Fruit fly (Drosophila melanogaster) whole organism, pupa: Measurements from ENCODE around the gene SPE.
A peak's percentile ranks its signal among the peaks of the same experiment; 100 is the strongest.

Experiments used
- CG10348 ChIP-seq: fragments of 200-800 bp; sonication (Bioruptor generic); IDR thresholded peaks from 2 replicates; pipeline ENCODE4 v1.3.6; 2022; ENCODE audit warnings: missing biosample characterization, missing genetic modification characterization
- CG12605 ChIP-seq: fragments of 200-800 bp; sonication (Bioruptor generic); IDR thresholded peaks from 2 replicates; pipeline ENCODE4 v1.3.6; 2022; ENCODE audit warnings: missing biosample characterization, missing genetic modification characterization
- CG13204 ChIP-seq: fragments of 200-800 bp; sonication (Bioruptor generic); optimal IDR thresholded peaks from 2 replicates; lab custom pipeline; 2018; ENCODE audit warnings: missing biosample characterization, mild to moderate bottlenecking, missing genetic modification characterization, moderate library complexity
- CG14655 ChIP-seq: fragments of 200-800 bp; sonication (Bioruptor generic); optimal IDR thresholded peaks from 3 replicates; lab custom pipeline; 2017; ENCODE audit warnings: mild to moderate bottlenecking, missing biosample characterization, missing genetic modification reagents, missing genetic modification characterization
- CG15710 ChIP-seq: fragments of 200-800 bp; sonication (Bioruptor generic); optimal IDR thresholded peaks from 2 replicates; lab custom pipeline; 2018; ENCODE audit warnings: missing biosample characterization, mild to moderate bottlenecking, missing genetic modification characterization, moderate library complexity
- CG17806 ChIP-seq: fragments of 200-800 bp; sonication (Bioruptor generic); optimal IDR thresholded peaks from 2 replicates; lab custom pipeline; 2018; ENCODE audit warnings: missing biosample characterization, mild to moderate bottlenecking, missing genetic modification characterization, moderate library complexity
- CG32121 ChIP-seq: fragments of 200-800 bp; sonication (Bioruptor generic); IDR thresholded peaks from 2 replicates; pipeline ENCODE4 v1.3.6; 2022; ENCODE audit warnings: missing biosample characterization, missing genetic modification characterization
- CG34367 ChIP-seq: fragments of 200-800 bp; sonication (Bioruptor generic); optimal IDR thresholded peaks from 2 replicates; lab custom pipeline; 2018; ENCODE audit warnings: missing biosample characterization, mild to moderate bottlenecking, missing genetic modification characterization
- CG4496 ChIP-seq: fragments of 200-800 bp; sonication (Bioruptor generic); IDR thresholded peaks from 3 replicates; pipeline ENCODE4 v1.3.6; 2022; ENCODE audit warnings: missing biosample characterization, missing genetic modification characterization
- CG8159 ChIP-seq: fragments of 200-800 bp; sonication (Bioruptor generic); optimal IDR thresholded peaks from 3 replicates; lab custom pipeline; 2018; ENCODE audit warnings: missing biosample characterization, mild to moderate bottlenecking, missing genetic modification characterization, moderate library complexity
- CG8301 ChIP-seq: fragments of 200-800 bp; sonication (Bioruptor generic); optimal IDR thresholded peaks from 2 replicates; lab custom pipeline; 2018; ENCODE audit warnings: missing biosample characterization, mild to moderate bottlenecking, missing genetic modification characterization
- CG9948 ChIP-seq: fragments of 200-800 bp; sonication (Bioruptor generic); optimal IDR thresholded peaks from 2 replicates; lab custom pipeline; 2018; ENCODE audit warnings: missing biosample characterization, mild to moderate bottlenecking, missing genetic modification characterization, moderate library complexity
- D1 ChIP-seq: fragments of 200-800 bp; sonication (Bioruptor generic); optimal IDR thresholded peaks from 2 replicates; lab custom pipeline; 2018; ENCODE audit warnings: missing biosample characterization, mild to moderate bottlenecking, missing genetic modification characterization, moderate library complexity
- EcR ChIP-seq: fragments of 200-800 bp; sonication (Bioruptor generic); optimal IDR thresholded peaks from 3 replicates; lab custom pipeline; 2019; ENCODE audit warnings: missing biosample characterization, missing genetic modification characterization, mild to moderate bottlenecking, moderate library complexity, missing genetic modification reagents
- Ets98B ChIP-seq: fragments of 200-800 bp; sonication (Bioruptor generic); IDR thresholded peaks from 2 replicates; pipeline ENCODE4 v1.3.6; 2022; ENCODE audit warnings: missing biosample characterization, missing genetic modification characterization
- Pif1A ChIP-seq: fragments of 200-800 bp; sonication (Bioruptor generic); optimal IDR thresholded peaks from 3 replicates; lab custom pipeline; 2016; ENCODE audit warnings: missing biosample characterization, missing genetic modification characterization
- Pif1B ChIP-seq: fragments of 200-800 bp; sonication (Bioruptor generic); optimal IDR thresholded peaks from 3 replicates; lab custom pipeline; 2016; ENCODE audit warnings: missing biosample characterization, missing genetic modification characterization
- Snoo ChIP-seq: fragments of 200-800 bp; sonication (Bioruptor generic); optimal IDR thresholded peaks from 3 replicates; lab custom pipeline; 2017; ENCODE audit warnings: missing biosample characterization, mild to moderate bottlenecking, missing genetic modification characterization, inconsistent platforms
- fd96Ca ChIP-seq: fragments of 200-800 bp; sonication (Bioruptor generic); IDR thresholded peaks from 3 replicates; pipeline ENCODE4 v1.3.6; 2022; ENCODE audit warnings: missing biosample characterization, missing genetic modification characterization
- gl ChIP-seq: fragments of 200-800 bp; sonication (Bioruptor generic); optimal IDR thresholded peaks from 2 replicates; lab custom pipeline; 2018; ENCODE audit warnings: missing biosample characterization, mild to moderate bottlenecking, missing genetic modification characterization
- rn ChIP-seq: fragments of 200-800 bp; sonication (Bioruptor generic); IDR thresholded peaks from 2 replicates; pipeline ENCODE4 v1.3.6; 2022; ENCODE audit warnings: missing biosample characterization, missing genetic modification characterization

SPE gene

DNA sequence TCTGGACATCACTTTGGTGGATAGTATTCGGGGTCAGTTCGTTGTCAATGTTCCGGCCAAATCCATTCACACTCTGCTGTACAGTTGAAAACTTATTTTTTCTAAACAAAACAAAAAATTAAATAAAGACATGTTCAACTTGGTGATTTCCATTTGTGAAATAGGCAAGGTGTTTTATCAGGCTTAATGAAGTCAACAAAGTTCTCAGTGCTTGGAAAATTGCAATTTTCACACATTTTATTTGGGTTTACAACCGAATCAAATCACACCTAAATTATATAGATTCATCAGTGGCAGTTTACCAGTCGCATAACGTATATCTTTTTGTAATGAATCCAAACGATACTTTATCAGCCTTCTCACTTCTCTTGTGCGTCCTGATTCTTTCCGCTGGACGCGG is 16.4 kb downstream of the SPE start, which contains the start of gene Qsox4:
TSS of gene Qsox4 (plus strand) at position 301 of the 400 bp plus-strand sequence.
- TF ChIP-seq Pif1A (GFP tag; lab: Kevin White, UChicago) (no peak), CG14655 (GFP tag; lab: Kevin White, UChicago) (no peak), CG8301 (tag; lab: Kevin White, UChicago) (no peak), Pif1B (GFP tag; lab: Kevin White, UChicago) (no peak)

- TF ChIP-seq CG32121 (GFP tag; lab: Robert Waterston, UW), result no peak
- TF ChIP-seq CG13204 (GFP tag; lab: Kevin White, UChicago), result no peak
- no peak for TF ChIP-seq Snoo (tag; lab: Kevin White, UChicago)
- TF ChIP-seq CG10348, result no peak
- TF ChIP-seq CG8159 (tag; lab: Kevin White, UChicago), result no peak
These were observed 18.5 kb downstream of the SPE start, which contains the start of gene Gba1b for dm6 chr3R:23704383-23705033. Gba1b (plus strand) TSS chr3R:23704804.

DNA sequence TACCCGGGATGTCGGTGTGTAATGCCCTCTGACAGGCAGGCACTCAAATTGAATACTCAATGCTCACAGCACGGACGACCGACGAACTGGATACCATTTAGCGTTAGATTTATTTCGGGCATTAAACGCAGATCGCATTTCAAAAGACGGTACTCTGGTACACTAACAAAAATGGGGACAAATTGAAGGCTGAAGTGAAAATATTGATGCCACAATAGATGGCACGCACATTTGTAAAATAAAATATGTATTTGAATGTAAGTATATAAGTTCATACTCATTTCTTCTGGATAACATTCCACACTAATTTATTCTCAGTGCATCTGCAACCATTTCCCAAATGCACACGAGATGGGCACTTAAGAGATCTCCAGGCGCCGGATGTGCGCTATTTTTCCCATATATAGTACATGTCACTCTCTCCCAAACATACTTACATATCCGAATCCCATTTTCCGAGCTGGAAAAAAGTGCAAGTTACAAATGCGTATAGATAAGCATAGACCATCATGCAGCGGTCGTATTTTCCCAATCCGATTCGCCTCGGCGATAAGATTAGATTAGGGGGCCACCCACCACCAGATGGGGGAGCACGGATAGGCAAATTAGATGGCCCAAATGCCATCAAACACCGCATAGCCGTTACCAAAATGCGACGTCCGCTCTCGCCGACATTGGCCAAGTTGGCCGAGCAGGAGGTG is 23.6 kb downstream of the SPE start, which contains the start of gene CG10301:
TSS of gene CG10301 (plus strand) at position 651 of the 701 bp plus-strand sequence.
- TF ChIP-seq Pif1B (GFP tag; lab: Kevin White, UChicago) (no peak), Ets98B (no peak), CG9948 (no peak), EcR (no peak), CG8301 (tag; lab: Kevin White, UChicago) (no peak), CG14655 (GFP tag; lab: Kevin White, UChicago) (no peak), CG15710 (no peak), CG8159 (tag; lab: Kevin White, UChicago) (no peak), CG34367 (tag; lab: Kevin White, UChicago) (no peak), Pif1A (GFP tag; lab: Kevin White, UChicago) (no peak), CG32121 (GFP tag; lab: Robert Waterston, UW) (no peak)

dm6 chr3R:23711195-23711594 is 25.1 kb downstream of the SPE start, which contains the start of gene CG10300:
CG10300 (plus strand) TSS chr3R:23711527.
- TF ChIP-seq CG17806 (tag; lab: Kevin White, UChicago) (no peak), CG12605 (GFP tag; lab: Robert Waterston, UW) (no peak), CG4496 (GFP tag; lab: Robert Waterston, UW) (no peak), D1 (tag; lab: Kevin White, UChicago) (no peak), CG15710 (no peak), CG13204 (GFP tag; lab: Kevin White, UChicago) (no peak), Ets98B (no peak), gl (tag; lab: Kevin White, UChicago) (no peak), CG8159 (tag; lab: Kevin White, UChicago) (no peak), rn (GFP tag; lab: Robert Waterston, UW) (no peak), fd96Ca (GFP tag; lab: Robert Waterston, UW) (no peak), Snoo (tag; lab: Kevin White, UChicago) (no peak), CG9948 (no peak)

DNA sequence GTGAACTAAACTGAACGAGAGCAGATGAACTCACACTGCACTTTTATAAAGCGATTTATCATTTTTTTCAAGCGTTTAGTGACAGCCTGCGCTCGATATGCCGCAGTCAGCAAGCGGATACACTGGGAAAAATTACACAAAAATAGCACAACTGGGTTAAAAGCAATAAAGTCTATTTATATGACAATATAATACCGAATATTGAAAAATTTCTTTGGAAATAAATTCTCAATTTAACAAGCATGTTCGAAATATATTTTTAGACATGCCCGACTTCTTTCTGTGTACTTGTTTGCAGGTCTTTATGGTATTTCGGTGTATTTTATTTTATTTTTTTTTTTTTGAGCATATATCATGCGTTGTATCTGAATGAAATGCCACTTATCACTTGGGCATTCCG is 27.8 kb downstream of the SPE start:
- TF ChIP-seq Snoo (tag; lab: Kevin White, UChicago), result peak; percentile 78
- TF ChIP-seq gl (tag; lab: Kevin White, UChicago), result no peak
- peak; percentile 54 for TF ChIP-seq CG8301 (tag; lab: Kevin White, UChicago)
- TF ChIP-seq CG14655 (GFP tag; lab: Kevin White, UChicago), result peak; percentile 51
- no peak for TF ChIP-seq CG13204 (GFP tag; lab: Kevin White, UChicago)
- TF ChIP-seq rn (GFP tag; lab: Robert Waterston, UW), result 0 out of 2 replicates have a peak, but pooled peaks have one; percentile 45
- TF ChIP-seq Pif1B (GFP tag; lab: Kevin White, UChicago), result peak; percentile 75
- no peak for TF ChIP-seq EcR
- TF ChIP-seq D1 (tag; lab: Kevin White, UChicago), result no peak
- TF ChIP-seq CG9948, result peak; percentile 53
- TF ChIP-seq fd96Ca (GFP tag; lab: Robert Waterston, UW), result no peak
- TF ChIP-seq Ets98B, result peak; percentile 36; the same call in 1 of the 2 replicates
- peak; percentile 76 for TF ChIP-seq Pif1A (GFP tag; lab: Kevin White, UChicago)
- TF ChIP-seq CG10348, result no peak
- TF ChIP-seq CG17806 (tag; lab: Kevin White, UChicago), result peak; percentile 61
- peak; percentile 70 for TF ChIP-seq CG34367 (tag; lab: Kevin White, UChicago)
- peak; percentile 73 for TF ChIP-seq CG15710
- no peak for TF ChIP-seq CG32121 (GFP tag; lab: Robert Waterston, UW)
- peak; percentile 74 for TF ChIP-seq CG8159 (tag; lab: Kevin White, UChicago)
- peak; percentile 64 for TF ChIP-seq CG12605 (GFP tag; lab: Robert Waterston, UW)
- TF ChIP-seq CG4496 (GFP tag; lab: Robert Waterston, UW), result peak; percentile 85

DNA sequence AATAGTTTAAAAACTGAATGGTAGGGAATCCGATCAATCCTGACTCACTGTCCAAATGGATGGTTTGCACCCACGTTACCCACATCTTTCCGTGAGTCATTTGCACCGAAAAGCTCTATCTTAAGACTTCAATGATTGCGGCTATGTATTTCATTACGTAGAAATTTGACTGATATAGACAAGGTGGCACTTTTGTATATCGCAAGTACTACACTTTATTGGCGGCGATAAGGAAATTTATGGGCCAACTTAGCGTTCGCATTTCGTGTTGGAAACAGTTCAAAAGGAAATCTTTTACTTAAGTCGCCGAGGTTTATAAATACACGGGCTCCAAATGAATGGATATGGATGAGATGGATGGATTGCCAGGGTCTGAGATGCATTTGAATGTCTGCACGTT is 28.8 kb downstream of the SPE start:
- no peak for TF ChIP-seq Snoo (tag; lab: Kevin White, UChicago)
- TF ChIP-seq CG17806 (tag; lab: Kevin White, UChicago), result no peak
- TF ChIP-seq Ets98B, result no peak
- TF ChIP-seq CG34367 (tag; lab: Kevin White, UChicago), result no peak
- TF ChIP-seq fd96Ca (GFP tag; lab: Robert Waterston, UW), result no peak
- TF ChIP-seq rn (GFP tag; lab: Robert Waterston, UW), result no peak
- TF ChIP-seq Pif1A (GFP tag; lab: Kevin White, UChicago), result no peak
- no peak for TF ChIP-seq EcR
- TF ChIP-seq CG12605 (GFP tag; lab: Robert Waterston, UW), result no peak
